Fruit fly (Drosophila melanogaster): ENCODE results near the gene fmt.

The fmt gene

DNA sequence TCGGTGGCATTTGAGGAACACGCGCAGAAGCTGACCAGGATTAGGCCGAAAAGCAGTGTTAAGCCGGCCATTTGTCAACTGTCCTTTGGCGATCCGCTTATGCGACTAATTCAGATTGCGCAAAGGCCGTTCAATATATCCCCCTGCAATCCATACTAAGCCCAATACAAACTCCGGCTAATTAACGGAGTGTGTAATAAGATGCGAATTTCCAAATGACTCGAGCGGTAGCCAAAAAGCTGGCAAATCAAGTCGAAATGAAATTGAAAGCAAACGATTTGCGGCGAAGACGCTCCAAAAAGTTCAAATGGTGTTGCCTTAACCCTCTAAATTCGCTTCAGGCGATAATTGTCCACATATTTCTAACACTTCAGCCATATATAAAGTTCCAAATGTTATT lies 31.4 kb downstream of the fmt start, which contains the start of gene Cpr65Aw:
Cpr65Aw (minus strand) TSS at position 101 of the 400 bp plus-strand sequence.
- no peak for TF ChIP-seq CG17801 (GFP tag; optimal IDR thresholded peaks at IDR 0.05; ENCODE audit: partially characterized antibody)

DNA sequence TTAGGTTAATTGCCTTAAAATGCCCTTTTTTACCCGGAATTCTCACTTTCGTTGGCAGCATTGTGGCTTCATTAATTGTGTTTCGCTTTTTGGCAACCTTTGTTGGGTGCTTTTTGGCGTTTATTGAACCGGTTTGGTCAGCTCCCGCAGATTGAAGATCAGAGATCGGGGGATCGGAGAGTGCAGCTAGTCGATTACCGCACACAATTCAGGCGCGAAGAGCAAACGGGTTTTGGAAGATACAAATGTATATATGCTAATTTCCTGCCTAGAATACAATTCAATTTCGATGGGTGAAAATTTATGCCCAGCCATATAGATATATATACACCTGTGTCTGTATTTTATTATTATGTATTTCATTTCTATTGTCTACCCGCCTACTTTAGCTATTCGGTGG lies 32.1 kb downstream of the fmt start:
- TF ChIP-seq CG17801 (GFP tag; optimal IDR thresholded peaks at IDR 0.05; ENCODE audit: partially characterized antibody) = no peak

DNA sequence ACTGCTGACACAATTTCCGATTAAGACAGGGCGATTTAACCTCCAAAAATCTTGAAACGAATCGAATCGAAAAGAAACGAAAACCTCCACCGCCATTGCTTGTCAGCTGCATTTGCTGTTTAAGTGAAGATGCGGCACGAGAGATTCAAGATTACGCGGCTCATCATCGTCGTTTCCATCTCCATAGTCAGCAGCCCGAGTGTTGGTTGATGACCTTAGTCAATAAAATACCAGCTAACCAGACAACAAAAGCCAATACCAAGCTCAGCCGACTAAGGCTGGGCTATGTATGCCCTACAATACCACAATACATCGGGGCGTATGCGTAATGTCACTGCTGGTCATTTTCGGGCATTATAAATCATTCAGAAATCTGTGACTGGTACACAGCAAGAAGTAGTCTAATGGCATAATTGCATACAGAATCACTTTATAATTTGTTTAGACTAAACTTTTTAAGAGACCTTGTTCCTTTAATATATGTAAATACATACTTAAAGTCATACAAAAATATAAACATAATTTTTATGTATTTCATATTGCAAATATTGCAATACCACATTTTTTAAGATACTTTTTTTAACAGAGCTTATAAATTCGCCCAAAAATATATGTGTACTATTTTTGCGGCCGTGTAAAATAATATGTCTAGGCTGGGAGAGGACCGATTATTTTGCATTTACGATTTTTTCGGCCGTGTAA lies 32.8 kb downstream of the fmt start:
- TF ChIP-seq CG17801 (GFP tag; optimal IDR thresholded peaks at IDR 0.05; ENCODE audit: partially characterized antibody) = no peak

DNA sequence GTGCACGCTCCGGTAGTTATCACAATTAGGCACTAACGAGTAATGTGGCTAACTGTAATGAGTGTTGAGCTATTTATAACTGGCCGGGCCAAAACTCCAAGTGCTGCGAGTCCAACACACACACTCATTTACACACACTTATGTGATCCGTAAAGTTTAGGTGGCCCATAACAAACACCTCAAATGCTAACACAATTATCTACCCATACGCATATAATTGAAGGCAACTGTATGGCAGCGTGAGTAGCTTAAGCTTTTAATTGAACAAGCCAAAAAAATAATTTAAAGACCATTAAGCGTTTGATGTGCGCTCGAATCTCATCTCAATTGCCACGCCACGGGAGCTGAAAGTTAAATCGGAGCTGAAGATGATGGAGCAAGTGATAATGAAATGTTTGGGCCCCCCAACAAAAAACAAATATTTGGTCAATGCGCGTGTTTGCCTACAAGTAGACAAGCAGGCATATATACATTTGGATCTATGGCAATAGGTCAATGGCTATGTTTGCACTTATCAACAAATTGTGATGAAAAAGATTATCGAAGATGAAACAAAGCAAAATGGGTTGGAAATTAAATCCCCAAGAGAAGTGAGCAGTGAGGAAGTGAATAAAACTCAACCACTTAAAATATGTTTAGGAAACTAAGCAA lies 33.6 kb downstream of the fmt start, which contains the start of gene Cpr65Av:
Cpr65Av (minus strand) TSS at position 51 of the 651 bp plus-strand sequence.
- TF ChIP-seq CG17801 (GFP tag; optimal IDR thresholded peaks at IDR 0.05; ENCODE audit: partially characterized antibody) = no peak

DNA sequence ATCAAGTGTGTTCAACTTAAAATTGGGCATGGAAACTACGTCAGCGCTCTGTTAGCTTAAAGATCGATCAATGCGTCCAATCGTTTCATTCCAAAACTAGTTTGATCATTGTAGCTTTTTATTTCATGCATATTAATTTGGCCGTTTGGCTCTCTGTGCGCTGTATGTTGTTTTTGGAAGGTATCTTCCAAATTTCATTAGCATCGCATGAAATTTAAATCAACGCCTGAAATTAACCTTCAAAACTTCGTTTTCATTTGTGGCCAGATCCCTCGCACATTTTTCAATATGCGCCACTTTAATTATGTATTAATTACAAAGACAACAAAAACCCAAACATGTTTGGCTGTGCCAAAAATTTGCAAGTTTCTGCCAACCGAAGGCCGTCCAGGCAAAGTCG lies 35.1 kb downstream of the fmt start:
- TF ChIP-seq CG17801 (GFP tag; optimal IDR thresholded peaks at IDR 0.05; ENCODE audit: partially characterized antibody) = no peak

DNA sequence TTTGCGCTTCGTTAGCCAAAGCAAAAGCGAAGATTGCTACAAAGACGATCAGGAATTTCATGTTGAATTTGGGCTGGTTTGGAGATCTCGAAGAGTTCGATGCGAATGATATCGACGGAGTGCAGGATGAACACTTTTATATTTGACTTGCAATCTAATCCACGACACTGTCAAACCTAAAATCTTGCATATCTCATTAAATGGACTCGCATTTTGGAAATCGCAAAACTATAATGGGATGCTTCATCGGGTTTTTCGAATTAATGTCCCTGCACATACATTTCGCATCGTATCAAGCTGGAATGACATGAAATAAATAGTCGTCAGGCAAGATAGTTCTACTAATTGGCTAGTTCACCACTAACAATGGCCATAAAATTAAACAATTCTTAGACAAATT lies 35.7 kb downstream of the fmt start, which contains the start of gene Lcp65Ae:
Lcp65Ae (minus strand) TSS at position 101 of the 400 bp plus-strand sequence.
- TF ChIP-seq CG17801 (GFP tag; optimal IDR thresholded peaks at IDR 0.05; ENCODE audit: partially characterized antibody) = no peak

DNA sequence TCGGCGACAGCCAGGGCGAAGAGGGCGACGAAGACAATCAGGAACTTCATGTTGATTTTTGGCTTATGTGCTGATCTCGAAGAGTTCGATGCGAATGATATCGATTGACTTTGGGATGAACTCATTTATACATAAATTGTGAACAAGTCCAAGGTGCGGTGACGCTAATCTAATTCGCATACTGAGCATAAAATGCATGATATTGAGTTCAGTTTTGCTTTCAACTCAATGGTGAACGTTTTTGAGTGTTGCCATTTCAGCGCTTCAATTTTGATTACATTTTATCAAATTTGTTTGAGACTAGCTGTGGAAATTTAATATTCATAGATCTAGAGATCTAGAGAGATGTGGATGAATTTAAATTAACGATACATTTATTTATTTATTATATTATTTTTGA lies 37.0 kb downstream of the fmt start, which contains the start of gene Lcp65Af:
Lcp65Af (minus strand) TSS at position 101 of the 400 bp plus-strand sequence.
- TF ChIP-seq CG17801 (GFP tag; optimal IDR thresholded peaks at IDR 0.05; ENCODE audit: partially characterized antibody) = no peak

DNA sequence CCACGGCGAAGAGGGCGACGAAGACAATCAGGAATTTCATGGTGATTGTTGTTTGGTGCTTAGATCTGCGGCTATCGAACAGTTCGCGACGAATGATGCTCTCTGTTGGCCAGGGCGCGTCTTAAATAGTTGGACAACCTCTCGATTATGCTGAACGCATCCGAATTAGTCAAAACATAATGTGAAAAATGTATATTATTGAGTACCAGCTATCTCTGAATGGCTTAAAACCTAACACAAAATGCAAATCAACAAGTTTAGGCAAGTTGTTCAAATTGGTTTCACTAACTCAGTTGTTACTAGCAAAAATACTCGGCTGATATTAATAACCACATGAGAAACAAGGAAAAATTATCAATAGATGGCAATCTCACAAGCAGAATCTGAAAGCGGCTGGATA lies 38.5 kb downstream of the fmt start, which contains the start of gene Lcp65Ag1:
Lcp65Ag1 (minus strand) TSS at position 101 of the 400 bp plus-strand sequence.
- TF ChIP-seq CG17801 (GFP tag; optimal IDR thresholded peaks at IDR 0.05; ENCODE audit: partially characterized antibody) = no peak

DNA sequence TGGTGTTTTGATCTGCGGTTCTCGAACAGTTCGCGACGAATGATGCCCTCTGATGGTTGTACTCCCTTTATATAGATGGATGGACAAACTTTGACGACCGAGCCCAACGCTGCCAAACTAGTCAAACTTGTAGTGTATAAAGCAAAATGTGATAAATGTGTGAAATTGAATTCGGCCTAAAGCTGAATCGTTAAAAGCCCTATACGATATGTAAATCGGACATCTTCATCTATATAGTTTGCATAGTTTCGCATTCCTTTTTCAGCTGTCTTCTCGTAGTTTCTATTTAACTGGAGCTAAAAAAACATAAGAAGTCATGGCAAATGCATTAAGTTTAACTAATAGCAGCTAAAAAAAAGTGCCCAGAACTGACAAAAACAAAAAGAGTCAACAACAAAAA lies 40.1 kb downstream of the fmt start, which contains the start of gene Lcp65Ag2:
Lcp65Ag2 (minus strand) TSS at position 48 of the 400 bp plus-strand sequence.
- no peak for TF ChIP-seq CG17801 (GFP tag; optimal IDR thresholded peaks at IDR 0.05; ENCODE audit: partially characterized antibody)

DNA sequence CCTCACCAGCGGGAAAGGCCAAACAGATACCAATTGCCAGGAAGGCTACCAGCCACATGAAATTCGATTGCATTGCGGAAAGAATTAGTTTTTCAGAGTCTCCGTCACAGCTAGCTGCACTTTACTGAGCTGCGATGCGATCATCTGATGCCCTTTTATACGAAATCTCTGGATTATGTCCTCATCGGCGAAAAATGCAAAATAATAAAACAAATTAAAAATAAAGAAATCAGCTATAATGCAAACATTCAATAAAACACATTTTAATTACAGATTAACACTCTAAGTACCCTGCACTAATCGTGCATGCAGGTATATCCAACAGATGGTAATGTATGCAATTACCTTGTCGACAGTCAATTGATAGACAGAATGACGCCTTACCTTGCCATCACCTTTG lies 41.7 kb downstream of the fmt start, which contains the start of gene Cpr65Au:
Cpr65Au (minus strand) TSS at position 101 of the 400 bp plus-strand sequence.
- no peak for TF ChIP-seq CG17801 (GFP tag; optimal IDR thresholded peaks at IDR 0.05; ENCODE audit: partially characterized antibody)

DNA sequence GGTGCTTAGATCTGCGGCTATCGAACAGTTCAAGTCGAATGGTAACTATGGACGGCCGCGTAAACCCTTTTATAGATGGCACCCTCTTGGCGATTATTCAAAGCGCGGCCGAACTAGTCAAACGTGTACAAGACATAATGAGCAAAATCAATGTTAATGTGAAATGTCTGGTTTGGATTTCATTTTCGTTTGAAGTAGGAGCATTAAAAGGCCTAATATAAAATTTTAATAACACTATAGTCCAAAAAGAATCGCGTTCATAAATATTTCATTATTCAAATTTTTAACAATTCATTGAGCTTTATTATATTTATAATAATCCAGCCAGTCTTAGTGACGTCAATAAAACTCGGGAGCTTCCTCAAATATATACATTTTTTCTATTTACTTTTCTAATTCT lies 42.7 kb downstream of the fmt start, which contains the start of gene Lcp65Ag3:
Lcp65Ag3 (minus strand) TSS at position 46 of the 400 bp plus-strand sequence.
- no peak for TF ChIP-seq CG17801 (GFP tag; optimal IDR thresholded peaks at IDR 0.05; ENCODE audit: partially characterized antibody)

DNA sequence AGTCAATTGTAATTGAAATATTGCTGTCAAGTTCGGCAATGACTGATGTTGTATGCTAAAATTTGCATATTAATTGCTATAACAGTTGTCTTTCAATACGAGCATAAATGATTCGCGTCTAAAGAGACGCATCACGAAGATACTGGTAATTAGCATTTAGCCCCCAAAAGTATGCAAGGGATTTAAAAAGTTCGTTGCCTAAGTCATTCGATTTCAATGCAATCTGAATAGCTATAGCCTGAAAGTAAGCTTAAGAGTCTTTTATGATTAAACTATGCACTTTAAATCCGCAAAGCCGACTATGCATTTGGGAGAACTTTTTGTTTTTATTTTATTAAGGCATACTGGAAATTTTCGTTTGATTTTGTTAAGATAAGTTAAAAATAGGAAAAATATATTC lies 44.1 kb downstream of the fmt start:
- no peak for TF ChIP-seq CG17801 (GFP tag; optimal IDR thresholded peaks at IDR 0.05; ENCODE audit: partially characterized antibody)

DNA sequence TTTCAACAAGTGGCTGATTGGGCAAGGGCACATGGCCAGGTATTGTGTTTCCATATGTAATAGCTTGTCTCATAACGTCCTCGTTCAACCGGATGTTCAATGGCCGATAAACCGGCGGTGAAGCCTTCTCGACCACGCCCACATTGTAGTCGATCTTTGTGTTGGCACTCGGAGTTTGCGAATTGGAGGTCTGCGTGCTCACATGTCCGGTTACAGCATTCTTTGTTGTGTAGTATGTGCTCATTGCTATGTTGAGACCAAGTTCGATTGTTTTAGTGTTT lies 48.3 kb downstream of the fmt start:
- no peak for TF ChIP-seq CG17801 (GFP tag; optimal IDR thresholded peaks at IDR 0.05; ENCODE audit: partially characterized antibody)

DNA sequence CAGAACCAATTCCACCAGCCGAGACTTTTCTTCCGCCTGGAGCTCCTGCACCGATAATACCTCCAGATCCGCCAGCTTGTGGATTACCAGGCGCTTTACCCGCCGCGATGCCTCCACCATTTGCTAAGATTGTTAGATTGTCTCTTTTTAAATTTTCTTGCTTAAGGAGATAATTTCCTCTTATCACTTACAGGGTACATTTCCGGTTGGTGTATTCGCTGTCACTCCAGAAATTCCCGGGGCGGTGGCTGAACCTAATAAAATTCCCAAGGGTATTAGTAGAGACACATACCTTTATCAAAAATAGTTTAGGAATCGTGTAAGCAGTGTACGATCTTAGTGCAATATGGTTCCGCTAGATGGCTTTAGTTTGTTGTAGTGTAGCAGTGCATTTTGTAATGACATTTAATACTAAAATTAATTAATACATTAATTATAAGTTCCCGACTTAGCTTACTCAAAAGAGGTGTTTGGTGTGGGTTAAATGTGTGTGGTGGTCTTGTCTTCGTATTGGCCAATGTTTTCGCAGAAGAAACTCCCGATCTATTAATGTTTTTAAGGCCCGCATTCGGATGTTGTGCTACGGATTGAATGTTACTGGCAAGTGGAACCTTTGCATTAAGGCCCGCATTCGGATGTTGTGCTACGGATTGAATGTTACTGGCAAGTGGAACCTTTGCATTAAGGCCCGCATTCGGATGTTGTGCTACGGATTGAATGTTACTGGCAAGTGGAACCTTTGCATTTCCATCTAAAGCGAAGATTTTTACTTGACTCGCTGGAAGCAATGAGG lies 48.9 kb downstream of the fmt start:
- TF ChIP-seq CG17801 (GFP tag; optimal IDR thresholded peaks at IDR 0.05; ENCODE audit: partially characterized antibody) = no peak

DNA sequence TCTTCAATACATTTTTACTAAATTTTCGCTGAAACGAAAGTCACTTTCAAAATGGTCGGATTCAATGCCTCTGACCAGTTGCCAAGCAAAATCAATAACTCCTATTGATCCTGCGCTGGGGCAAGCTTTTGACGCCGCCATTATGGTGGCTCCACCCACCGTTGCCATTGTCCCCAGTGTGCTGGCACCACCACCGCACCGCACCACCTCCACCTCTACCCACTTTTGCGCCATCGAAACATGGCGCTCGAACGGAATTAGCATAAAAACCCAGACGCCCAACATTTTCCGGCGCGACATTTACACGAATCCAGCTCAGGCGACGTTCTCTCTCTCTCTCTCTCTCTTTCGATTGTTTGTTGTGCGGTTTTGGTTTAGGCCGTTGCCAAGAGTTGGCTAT lies 56.8 kb downstream of the fmt start:
- TF ChIP-seq CG17801 (GFP tag; optimal IDR thresholded peaks at IDR 0.05; ENCODE audit: partially characterized antibody) = no peak

Data from ovary, adult (tissue).